Fruit fly (Drosophila melanogaster): Measurements from ENCODE around the gene SKIP.

DNA sequence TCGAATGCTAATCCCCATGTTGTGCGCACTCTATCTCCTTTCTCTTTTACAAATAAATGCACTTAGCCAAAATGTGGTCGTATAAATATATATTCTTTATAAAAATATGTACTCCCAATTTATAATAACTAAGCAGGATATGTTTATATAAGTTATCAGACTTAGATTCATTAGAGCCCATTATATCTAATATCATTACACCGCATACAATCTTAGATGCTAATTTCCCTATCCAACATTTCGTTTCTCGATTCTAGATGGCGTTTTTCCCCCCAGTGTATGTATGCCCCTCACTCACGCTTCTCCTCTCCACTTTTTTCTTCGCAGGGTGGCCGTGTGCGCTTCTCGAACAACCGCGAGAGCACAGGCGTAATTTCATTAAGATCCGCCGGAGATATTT is 153.8 kb downstream of the SKIP start:
- TF ChIP-seq br (GFP tag; optimal IDR thresholded peaks at IDR 0.05), result no peak
- TF ChIP-seq Myc (optimal IDR thresholded peaks at IDR 0.05), result no peak
- TF ChIP-seq lola (GFP tag; optimal IDR thresholded peaks at IDR 0.05), result no peak
